Worm (Caenorhabditis elegans): ENCODE measurements around the gene acs-4.

Gene acs-4

DNA sequence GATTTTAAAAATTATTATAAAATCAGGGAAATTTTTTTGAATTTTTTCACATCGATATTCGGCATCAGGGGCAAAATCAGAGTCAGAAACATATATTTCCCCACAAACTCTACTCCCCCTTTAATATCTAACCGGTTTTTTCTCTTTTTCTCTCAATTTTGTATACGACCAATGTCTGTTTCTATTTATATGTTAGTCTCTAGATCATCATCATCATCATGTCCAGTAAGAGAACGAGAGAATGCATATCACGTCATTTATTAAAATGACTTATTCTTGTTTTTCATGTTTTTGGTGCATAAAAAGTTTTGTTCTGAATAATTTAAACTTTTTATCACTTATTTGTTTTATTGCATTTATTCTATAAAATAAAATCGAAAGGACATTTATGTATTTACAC, 15.1 kb upstream of the acs-4 start:
- peak; percentile 45 for TF ChIP-seq ztf-4 (tag; optimal IDR thresholded peaks at IDR 0.05)
- peak; percentile 0 for TF ChIP-seq fos-1 (tag; optimal IDR thresholded peaks at IDR 0.05)
- no peak for TF ChIP-seq alr-1 (tag; optimal IDR thresholded peaks at IDR 0.05)
- peak; percentile 56 for TF ChIP-seq nhr-25 (tag; optimal IDR thresholded peaks at IDR 0.05)
- peak; percentile 26 for TF ChIP-seq egl-27 (tag; optimal IDR thresholded peaks at IDR 0.05)
- TF ChIP-seq nhr-23 (tag; optimal IDR thresholded peaks at IDR 0.05) = no peak
- no peak for TF ChIP-seq blmp-1 (tag; optimal IDR thresholded peaks at IDR 0.05; ENCODE audit: insufficient read depth)

DNA sequence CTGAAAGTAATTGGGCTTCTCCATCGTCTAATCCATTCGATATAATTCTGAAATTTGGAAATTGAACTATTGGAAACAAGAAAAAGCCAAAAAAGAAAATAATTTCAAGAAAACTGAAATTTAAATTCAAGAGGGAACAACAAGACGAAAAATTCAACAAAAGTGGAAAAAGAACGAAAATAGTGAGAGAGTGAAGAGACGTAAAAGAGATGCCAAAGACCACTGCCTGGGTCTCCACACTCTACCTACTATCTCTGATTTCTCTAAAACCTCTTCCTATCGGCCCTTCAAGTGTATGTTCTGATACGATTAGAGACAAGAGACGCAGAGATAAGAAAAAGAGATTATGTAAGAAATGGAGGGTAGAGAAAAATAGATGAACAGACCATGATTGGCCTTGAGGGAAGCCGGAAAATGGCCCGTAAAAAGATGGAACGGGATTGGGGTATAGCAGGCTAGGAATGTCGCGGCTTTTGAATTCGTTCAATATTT, 13.8 kb upstream of the acs-4 start, which contains the start of gene ogt-1:
Gene ogt-1 (minus strand): TSS at position 51 of the 492 bp plus-strand sequence.
- TF ChIP-seq lsy-2 (tag; optimal IDR thresholded peaks at IDR 0.05) = peak; percentile 56 to 93
- no peak for TF ChIP-seq elt-1 (tag; optimal IDR thresholded peaks at IDR 0.05)
- peak; percentile 98 for TF ChIP-seq sma-9 (GFP tag; optimal IDR thresholded peaks at IDR 0.05)
- TF ChIP-seq sma-9 (tag; optimal IDR thresholded peaks at IDR 0.05) = no peak
- TF ChIP-seq ceh-16 (tag; optimal IDR thresholded peaks at IDR 0.05) = peak; percentile 67
- TF ChIP-seq lin-11 (tag; optimal IDR thresholded peaks at IDR 0.05) = no peak
- TF ChIP-seq gmeb-1 (tag; optimal IDR thresholded peaks at IDR 0.05) = peak; percentile 81
- peak; percentile 64 for TF ChIP-seq mab-5 (tag; optimal IDR thresholded peaks at IDR 0.05)
- peak; percentile 92 for TF ChIP-seq F13H6.1 (tag; optimal IDR thresholded peaks at IDR 0.05)
- peak; percentile 79 for TF ChIP-seq fos-1 (tag; optimal IDR thresholded peaks at IDR 0.05)
- TF ChIP-seq snpc-4 (tag; optimal IDR thresholded peaks at IDR 0.05) = peak; percentile 80
- TF ChIP-seq blmp-1 (tag; optimal IDR thresholded peaks at IDR 0.05; ENCODE audit: insufficient read depth) = peak; percentile 66
- TF ChIP-seq nhr-6 (tag; optimal IDR thresholded peaks at IDR 0.05) = peak; percentile 91
- TF ChIP-seq nhr-10 (tag; optimal IDR thresholded peaks at IDR 0.05) = no peak
- peak; percentile 71 to 85 for TF ChIP-seq mdl-1 (tag; optimal IDR thresholded peaks at IDR 0.05)
- TF ChIP-seq nhr-23 (tag; optimal IDR thresholded peaks at IDR 0.05) = no peak
- no peak for TF ChIP-seq nhr-11 (tag; optimal IDR thresholded peaks at IDR 0.05)
- TF ChIP-seq nhr-12 (tag; optimal IDR thresholded peaks at IDR 0.05) = no peak
- TF ChIP-seq lin-13 (GFP tag; optimal IDR thresholded peaks at IDR 0.05) = peak; percentile 82
- TF ChIP-seq C34F6.9 (tag; optimal IDR thresholded peaks at IDR 0.05) = peak; percentile 94
- TF ChIP-seq sem-4 (tag; optimal IDR thresholded peaks at IDR 0.05) = peak; percentile 88
- peak; percentile 98 for TF ChIP-seq egl-27 (tag; optimal IDR thresholded peaks at IDR 0.05)
- peak; percentile 84 for TF ChIP-seq ama-1 (optimal IDR thresholded peaks at IDR 0.05)
- TF ChIP-seq dmd-4 (tag; optimal IDR thresholded peaks at IDR 0.05) = no peak
- TF ChIP-seq zag-1 (tag; optimal IDR thresholded peaks at IDR 0.05) = peak; percentile 58
- peak; percentile 96 for TF ChIP-seq unc-55 (GFP tag; optimal IDR thresholded peaks at IDR 0.05)
- peak; percentile 48 for TF ChIP-seq ZK546.5 (tag; optimal IDR thresholded peaks at IDR 0.05)
- no peak for TF ChIP-seq unc-39 (tag; optimal IDR thresholded peaks at IDR 0.05)
- TF ChIP-seq mbf-1 (tag; optimal IDR thresholded peaks at IDR 0.05) = no peak
- TF ChIP-seq crh-2 (tag; optimal IDR thresholded peaks at IDR 0.05) = peak; percentile 95
- TF ChIP-seq peb-1 (tag; optimal IDR thresholded peaks at IDR 0.05) = no peak
- peak; percentile 90 for TF ChIP-seq nhr-129 (tag; optimal IDR thresholded peaks at IDR 0.05)
- peak; percentile 93 for TF ChIP-seq ztf-4 (tag; optimal IDR thresholded peaks at IDR 0.05)
- peak; percentile 94 for TF ChIP-seq nhr-25 (tag; optimal IDR thresholded peaks at IDR 0.05)
- no peak for TF ChIP-seq lin-39 (tag; optimal IDR thresholded peaks at IDR 0.05)
- TF ChIP-seq sma-3 (GFP tag; optimal IDR thresholded peaks at IDR 0.05) = peak; percentile 86
- peak; percentile 72 for TF ChIP-seq nhr-21 (tag; optimal IDR thresholded peaks at IDR 0.05)
- peak; percentile 39 for TF ChIP-seq Y55F3AM.14 (GFP tag; optimal IDR thresholded peaks at IDR 0.05)

DNA sequence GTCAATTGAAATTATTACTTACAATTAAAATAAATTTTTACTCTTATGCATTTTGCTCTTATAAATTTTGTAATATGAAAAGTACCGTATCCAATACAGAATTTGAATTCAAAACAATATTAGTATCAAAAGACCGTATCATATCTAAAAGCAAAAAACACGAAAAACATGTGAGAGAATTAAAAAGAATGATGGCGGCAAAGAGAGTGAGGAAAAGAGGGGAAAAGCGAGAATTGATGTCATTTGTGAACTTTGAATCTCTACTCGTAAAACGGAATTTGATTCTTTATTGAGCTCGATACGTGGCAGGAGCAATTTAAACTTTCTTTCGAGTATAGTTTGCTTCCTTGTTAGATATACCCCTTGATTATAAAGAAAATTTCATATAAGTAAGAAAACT, 13.1 kb upstream of the acs-4 start:
- TF ChIP-seq skn-1 (tag; optimal IDR thresholded peaks at IDR 0.05) = peak; percentile 13
- peak; percentile 40 for TF ChIP-seq sma-9 (GFP tag; optimal IDR thresholded peaks at IDR 0.05)
- no peak for TF ChIP-seq sma-9 (tag; optimal IDR thresholded peaks at IDR 0.05)
- peak; percentile 28 for TF ChIP-seq unc-55 (GFP tag; optimal IDR thresholded peaks at IDR 0.05)
- no peak for TF ChIP-seq lin-11 (tag; optimal IDR thresholded peaks at IDR 0.05)
- TF ChIP-seq nhr-11 (tag; optimal IDR thresholded peaks at IDR 0.05) = no peak
- TF ChIP-seq crh-2 (tag; optimal IDR thresholded peaks at IDR 0.05) = peak; percentile 50

All from whole organism, L2 larva.